Worm (Caenorhabditis elegans) whole organism, L3 larva: Measurements from ENCODE around the gene H03G16.7.

Experiments
- R02D3.7 ChIP-seq: fragments of 150-350 bp; optimal IDR thresholded peaks from 2 replicates; lab custom pipeline; 2014; ENCODE audit warnings: missing biosample characterization, missing genetic modification characterization
- ZK546.5 ChIP-seq: sonication (generic microtip); optimal IDR thresholded peaks from 2 replicates; lab custom pipeline; 2017; ENCODE audit warnings: missing biosample characterization, missing genetic modification characterization
- aly-2 ChIP-seq: fragments of 150-350 bp; optimal IDR thresholded peaks from 2 replicates; lab custom pipeline; 2014; ENCODE audit warnings: missing biosample characterization, missing genetic modification characterization
- ama-1 ChIP-seq: fragments of 150-350 bp; optimal IDR thresholded peaks from 2 replicates; lab custom pipeline; 2018
- ceh-16 ChIP-seq: sonication (generic microtip); optimal IDR thresholded peaks from 2 replicates; lab custom pipeline; 2017; ENCODE audit warnings: missing biosample characterization, missing genetic modification characterization
- ceh-28 ChIP-seq: fragments of 150-350 bp; optimal IDR thresholded peaks from 2 replicates; lab custom pipeline; 2014; ENCODE audit warnings: missing biosample characterization, missing genetic modification reagents, missing genetic modification characterization
- ceh-82 ChIP-seq: fragments of 150-350 bp; optimal IDR thresholded peaks from 2 replicates; lab custom pipeline; 2014; ENCODE audit warnings: missing biosample characterization, missing genetic modification characterization
- ceh-9 ChIP-seq: sonication (generic microtip); optimal IDR thresholded peaks from 2 replicates; lab custom pipeline; 2018; ENCODE audit warnings: missing biosample characterization, missing genetic modification characterization
- daf-12 ChIP-seq: fragments of 150-350 bp; optimal IDR thresholded peaks from 2 replicates; lab custom pipeline; 2014; ENCODE audit warnings: missing biosample characterization, missing genetic modification reagents, missing genetic modification characterization
- egl-27 ChIP-seq: sonication (generic microtip); optimal IDR thresholded peaks from 4 replicates; lab custom pipeline; 2017; ENCODE audit warnings: missing biosample characterization, missing genetic modification reagents, missing genetic modification characterization
- egl-5 ChIP-seq: fragments of 150-350 bp; optimal IDR thresholded peaks from 2 replicates; lab custom pipeline; 2017; ENCODE audit warnings: missing biosample characterization, missing genetic modification reagents, missing genetic modification characterization, inconsistent platforms
- elt-1 ChIP-seq: fragments of 150-350 bp; optimal IDR thresholded peaks from 2 replicates; lab custom pipeline; 2014; ENCODE audit warnings: missing biosample characterization, missing genetic modification characterization
- elt-2 ChIP-seq: sonication (generic microtip); optimal IDR thresholded peaks from 2 replicates; lab custom pipeline; 2016; ENCODE audit warnings: missing genetic modification reagents, mild to moderate bottlenecking, missing genetic modification characterization, missing compliant biosample characterization
- elt-3 ChIP-seq, 3 experiments: fragments of 150-350 bp in 1 of 3; sonication (generic microtip) in 2 of 3; optimal IDR thresholded peaks; 2 replicates in 2 of 3; 4 replicates in 1 of 3; lab custom pipeline; 2014 to 2017; ENCODE audit warnings: missing biosample characterization in 3 of 3, missing genetic modification characterization in 3 of 3
- eor-1 ChIP-seq, 2 experiments: fragments of 150-350 bp; optimal IDR thresholded peaks; 2 replicates each; lab custom pipeline; 2014 to 2018; ENCODE audit warnings: missing biosample characterization in 2 of 2, missing genetic modification characterization in 2 of 2
- fkh-10 ChIP-seq: sonication (generic microtip); optimal IDR thresholded peaks from 2 replicates; lab custom pipeline; 2017; ENCODE audit warnings: missing biosample characterization, missing genetic modification reagents, missing genetic modification characterization
- fkh-2 ChIP-seq: fragments of 150-350 bp; optimal IDR thresholded peaks from 2 replicates; lab custom pipeline; 2014; ENCODE audit warnings: missing biosample characterization, missing genetic modification reagents, missing genetic modification characterization
- fos-1 ChIP-seq: fragments of 150-350 bp; optimal IDR thresholded peaks from 2 replicates; lab custom pipeline; 2014; ENCODE audit warnings: missing biosample characterization, missing genetic modification characterization
- hmg-11 ChIP-seq: sonication (generic microtip); optimal IDR thresholded peaks from 2 replicates; lab custom pipeline; 2016; ENCODE audit warnings: missing genetic modification characterization, missing compliant biosample characterization
- jun-1 ChIP-seq: fragments of 150-350 bp; optimal IDR thresholded peaks from 2 replicates; lab custom pipeline; 2014; ENCODE audit warnings: missing biosample characterization, missing genetic modification reagents, missing genetic modification characterization
- lin-15B ChIP-seq: fragments of 150-350 bp; optimal IDR thresholded peaks from 2 replicates; lab custom pipeline; 2014; ENCODE audit warnings: missing biosample characterization, missing genetic modification characterization
- lin-39 ChIP-seq: fragments of 150-350 bp; optimal IDR thresholded peaks from 2 replicates; lab custom pipeline; 2018; ENCODE audit warnings: missing biosample characterization, missing genetic modification reagents, missing genetic modification characterization
- lsy-12 ChIP-seq: sonication (generic microtip); optimal IDR thresholded peaks from 2 replicates; lab custom pipeline; 2016; ENCODE audit warnings: mild to moderate bottlenecking, missing genetic modification characterization, missing compliant biosample characterization
- mdl-1 ChIP-seq: fragments of 150-350 bp; optimal IDR thresholded peaks from 2 replicates; lab custom pipeline; 2014; ENCODE audit warnings: missing biosample characterization, missing genetic modification characterization
- mml-1 ChIP-seq: fragments of 150-350 bp; sonication (generic microtip); optimal IDR thresholded peaks from 3 replicates; lab custom pipeline; 2014; ENCODE audit warnings: missing biosample characterization, missing genetic modification characterization
- nfya-1 ChIP-seq: sonication (generic microtip); optimal IDR thresholded peaks from 2 replicates; lab custom pipeline; 2017; ENCODE audit warnings: missing genetic modification characterization, mild to moderate bottlenecking, missing compliant biosample characterization, antibody characterized with exemption, moderate library complexity; ENCODE audit not compliant: insufficient read depth
- nhr-11 ChIP-seq: fragments of 150-350 bp; optimal IDR thresholded peaks from 2 replicates; lab custom pipeline; 2014; ENCODE audit warnings: missing biosample characterization, missing genetic modification characterization
- nhr-12 ChIP-seq: fragments of 150-350 bp; optimal IDR thresholded peaks from 2 replicates; lab custom pipeline; 2014; ENCODE audit warnings: missing biosample characterization, missing genetic modification characterization
- nhr-23 ChIP-seq: fragments of 150-350 bp; optimal IDR thresholded peaks from 2 replicates; lab custom pipeline; 2014; ENCODE audit warnings: missing biosample characterization, missing genetic modification reagents, missing genetic modification characterization
- nhr-237 ChIP-seq: fragments of 150-350 bp; optimal IDR thresholded peaks from 2 replicates; lab custom pipeline; 2014; ENCODE audit warnings: missing biosample characterization, missing genetic modification characterization
- nhr-25 ChIP-seq: sonication (generic microtip); optimal IDR thresholded peaks from 2 replicates; lab custom pipeline; 2017; ENCODE audit warnings: missing biosample characterization, missing genetic modification characterization
- nhr-28 ChIP-seq: fragments of 150-350 bp; optimal IDR thresholded peaks from 2 replicates; lab custom pipeline; 2014; ENCODE audit warnings: missing biosample characterization, missing genetic modification characterization
- nhr-43 ChIP-seq: sonication (generic microtip); optimal IDR thresholded peaks from 2 replicates; lab custom pipeline; 2016; ENCODE audit warnings: mild to moderate bottlenecking, missing genetic modification characterization, missing compliant biosample characterization; ENCODE audit not compliant: poor library complexity, severe bottlenecking
- nhr-67 ChIP-seq: fragments of 150-350 bp; optimal IDR thresholded peaks from 2 replicates; lab custom pipeline; 2014; ENCODE audit warnings: missing biosample characterization, missing genetic modification characterization
- nhr-76 ChIP-seq: fragments of 150-350 bp; sonication (generic microtip); optimal IDR thresholded peaks from 5 replicates; lab custom pipeline; 2014; ENCODE audit warnings: missing biosample characterization, missing genetic modification characterization
- nhr-77 ChIP-seq: fragments of 150-350 bp; optimal IDR thresholded peaks from 2 replicates; lab custom pipeline; 2014; ENCODE audit warnings: missing biosample characterization, missing genetic modification characterization
- pha-4 ChIP-seq: fragments of 150-350 bp; optimal IDR thresholded peaks from 2 replicates; lab custom pipeline; 2014; ENCODE audit warnings: missing biosample characterization, missing genetic modification reagents, missing genetic modification characterization
- pqm-1 ChIP-seq: fragments of 150-350 bp; optimal IDR thresholded peaks from 2 replicates; lab custom pipeline; 2017; ENCODE audit warnings: missing biosample characterization, missing genetic modification characterization, inconsistent platforms
- sea-2 ChIP-seq: fragments of 150-350 bp; sonication (generic microtip); optimal IDR thresholded peaks from 4 replicates; lab custom pipeline; 2014; ENCODE audit warnings: missing biosample characterization, missing genetic modification reagents, missing genetic modification characterization
- skn-1 ChIP-seq: fragments of 150-350 bp; optimal IDR thresholded peaks from 2 replicates; lab custom pipeline; 2014; ENCODE audit warnings: missing biosample characterization, missing genetic modification characterization
- snpc-4 ChIP-seq: fragments of 150-350 bp; optimal IDR thresholded peaks from 2 replicates; lab custom pipeline; 2014; ENCODE audit warnings: missing biosample characterization, missing genetic modification characterization
- tbx-2 ChIP-seq: sonication (generic microtip); optimal IDR thresholded peaks from 2 replicates; lab custom pipeline; 2016; ENCODE audit warnings: mild to moderate bottlenecking, missing genetic modification characterization, missing compliant biosample characterization
- unc-39 ChIP-seq: sonication (generic microtip); optimal IDR thresholded peaks from 4 replicates; lab custom pipeline; 2017; ENCODE audit warnings: missing biosample characterization, missing genetic modification characterization
- unc-62 ChIP-seq: fragments of 150-350 bp; sonication (generic microtip); optimal IDR thresholded peaks from 4 replicates; lab custom pipeline; 2014; ENCODE audit warnings: missing biosample characterization, missing genetic modification reagents, missing genetic modification characterization
- zag-1 ChIP-seq: fragments of 150-350 bp; optimal IDR thresholded peaks from 2 replicates; lab custom pipeline; 2014; ENCODE audit warnings: missing biosample characterization, missing genetic modification characterization
- ztf-11 ChIP-seq: fragments of 150-350 bp; optimal IDR thresholded peaks from 2 replicates; lab custom pipeline; 2014; ENCODE audit warnings: missing biosample characterization, missing genetic modification characterization
- ztf-4 ChIP-seq: fragments of 150-350 bp; optimal IDR thresholded peaks from 2 replicates; lab custom pipeline; 2014; ENCODE audit warnings: missing biosample characterization, missing genetic modification characterization

H03G16.7 gene

ce11 chrX:15055914-15056313 lies at the start of gene H03G16.7:
Gene H03G16.7 (minus strand): TSS chrX:15056014.
- TF ChIP-seq nhr-76 (tag; lab: Kevin White, UChicago) (no peak), skn-1 (no peak), ztf-11 (tag; lab: Kevin White, UChicago) (no peak), daf-12 (tag; lab: Kevin White, UChicago) (no peak), unc-62 (GFP tag; lab: Kevin White, UChicago) (no peak), sea-2 (no peak), fkh-2 (tag; lab: Kevin White, UChicago) (no peak)

ce11 chrX:15104963-15105493 lies 49.2 kb upstream of the H03G16.7 start:
- no peak for TF ChIP-seq nhr-12 (tag; lab: Kevin White, UChicago)
- no peak for TF ChIP-seq elt-2 (tag; lab: Kevin White, UChicago)
- peak; percentile 2 for TF ChIP-seq lin-39 (tag; lab: Kevin White, UChicago)
- TF ChIP-seq ztf-11 (tag; lab: Kevin White, UChicago): no peak
- no peak for TF ChIP-seq lsy-12 (tag; lab: Kevin White, UChicago)
- TF ChIP-seq egl-27: no peak
- TF ChIP-seq lin-15B (tag; lab: Kevin White, UChicago): no peak
- TF ChIP-seq ceh-16 (tag; lab: Kevin White, UChicago): no peak
- no peak for TF ChIP-seq zag-1
- TF ChIP-seq R02D3.7: no peak
- TF ChIP-seq mdl-1: no peak
- peak; percentile 82 for TF ChIP-seq nhr-25 (tag; lab: Kevin White, UChicago)
- TF ChIP-seq fkh-10 (GFP tag; lab: Kevin White, UChicago): no peak
- peak; percentile 13 for TF ChIP-seq unc-62 (GFP tag; lab: Kevin White, UChicago)
- TF ChIP-seq nhr-28 (tag; lab: Kevin White, UChicago): no peak
- no peak for TF ChIP-seq tbx-2 (tag; lab: Kevin White, UChicago)
- TF ChIP-seq unc-39 (tag; lab: Kevin White, UChicago): no peak
- peak in 1 of 3 experiments; percentile 5 for TF ChIP-seq elt-3 (tag; optimal IDR thresholded peaks at IDR 0.05; lab: Kevin White, UChicago)
- TF ChIP-seq pha-4: no peak
- TF ChIP-seq fkh-2 (tag; lab: Kevin White, UChicago): no peak
- no peak for TF ChIP-seq elt-1 (tag; lab: Kevin White, UChicago)
- no peak for TF ChIP-seq ama-1 (lab: Kevin White, UChicago)
- TF ChIP-seq ceh-82 (tag; lab: Kevin White, UChicago): no peak
- TF ChIP-seq ztf-4 (tag; lab: Kevin White, UChicago): no peak
- TF ChIP-seq nhr-76 (tag; lab: Kevin White, UChicago): no peak
- TF ChIP-seq nhr-77 (tag; lab: Kevin White, UChicago): no peak
- TF ChIP-seq nhr-43: peak; percentile 28
- TF ChIP-seq snpc-4 (tag; lab: Kevin White, UChicago): no peak
- no peak for TF ChIP-seq nhr-67 (tag; lab: Kevin White, UChicago)
- no peak for TF ChIP-seq jun-1 (tag; lab: Kevin White, UChicago)
- TF ChIP-seq nhr-23 (tag; lab: Kevin White, UChicago): peak; percentile 59
- TF ChIP-seq ZK546.5 (tag; lab: Kevin White, UChicago): no peak
- TF ChIP-seq daf-12 (tag; lab: Kevin White, UChicago): no peak
- TF ChIP-seq mml-1 (tag; lab: Kevin White, UChicago): no peak
- TF ChIP-seq pqm-1: no peak
- no peak for TF ChIP-seq hmg-11 (tag; lab: Kevin White, UChicago)
- peak; percentile 1 for TF ChIP-seq nfya-1 (tag; lab: Kevin White, UChicago)
- TF ChIP-seq nhr-237 (tag; lab: Kevin White, UChicago): no peak
- no peak for TF ChIP-seq aly-2 (tag; lab: Kevin White, UChicago)
- no peak for TF ChIP-seq ceh-9
- no peak for TF ChIP-seq eor-1 (tag; optimal IDR thresholded peaks at IDR 0.05; lab: Kevin White, UChicago)
- no peak for TF ChIP-seq ceh-28 (tag; lab: Kevin White, UChicago)
- TF ChIP-seq nhr-11 (tag; lab: Kevin White, UChicago): no peak
- TF ChIP-seq egl-5 (tag; lab: Kevin White, UChicago): peak; percentile 88
- no peak for TF ChIP-seq sea-2
- TF ChIP-seq fos-1 (tag; lab: Kevin White, UChicago): no peak
- no peak for TF ChIP-seq skn-1
